Worm (Caenorhabditis elegans) whole organism, L1 larva: Measurements from ENCODE around the gene prdx-3.

Experiments
- mdl-1 ChIP-seq, 2 experiments: fragments of 150-350 bp; optimal IDR thresholded peaks; 2 replicates each; lab custom pipeline; 2014 to 2017; ENCODE audit warnings: missing biosample characterization in 2 of 2, missing genetic modification characterization in 2 of 2, inconsistent platforms in 1 of 2
- nhr-84 ChIP-seq: sonication (generic microtip); optimal IDR thresholded peaks from 2 replicates; lab custom pipeline; 2017; ENCODE audit warnings: missing biosample characterization, missing genetic modification characterization

- TF ChIP-seq mdl-1 (tag; optimal IDR thresholded peaks at IDR 0.05; lab: Kevin White, UChicago) (no peak), nhr-84 (tag; lab: Kevin White, UChicago) (no peak)
These were observed 25.1 kb upstream of the prdx-3 start for ce11 chrIII:4382118-4382517.
